Fruit fly (Drosophila melanogaster) whole organism: ENCODE results near the gene Clic.

ENCODE experiments used
- Dll ChIP-seq: fragments of >200 bp; optimal IDR thresholded peaks from 2 replicates; lab custom pipeline; 2017
- pan ChIP-seq: fragments of >200 bp; optimal IDR thresholded peaks from 2 replicates; lab custom pipeline; 2017
- psq ChIP-seq: fragments of >200 bp; optimal IDR thresholded peaks from 2 replicates; lab custom pipeline; 2017
- usp ChIP-seq: fragments of >200 bp; optimal IDR thresholded peaks from 2 replicates; lab custom pipeline; 2017; ENCODE audit warnings: missing biosample characterization, missing genetic modification characterization, mixed read lengths

dm6 chrX:13787282-13787850 lies 34.7 kb downstream of the Clic start:
- TF ChIP-seq Dll (lab: Kevin White, UChicago) (no peak), usp (GFP tag; lab: Kevin White, UChicago) (no peak), pan (lab: Kevin White, UChicago) (no peak), psq (lab: Kevin White, UChicago) (no peak)
